Fruit fly (Drosophila melanogaster) whole organism, embryonic: ENCODE measurements around the gene CG10694.
A peak's percentile ranks its signal among the peaks of the same experiment; 100 is the strongest.

ENCODE experiments used
- Atf6 ChIP-seq: fragments of 200-800 bp; sonication (Bioruptor generic); IDR thresholded peaks from 2 replicates; pipeline ENCODE4 v1.3.6; 2022; ENCODE audit warnings: missing biosample characterization, missing genetic modification characterization
- CG10321 ChIP-seq: fragments of 200-800 bp; sonication (Bioruptor generic); IDR thresholded peaks from 2 replicates; pipeline ENCODE4 v1.3.6; 2022; ENCODE audit warnings: missing biosample characterization, missing genetic modification characterization
- CG11247 ChIP-seq: fragments of 200-800 bp; sonication (Bioruptor generic); IDR thresholded peaks from 2 replicates; pipeline ENCODE4 v1.3.6; 2022; ENCODE audit warnings: missing biosample characterization, missing genetic modification characterization
- CG11398 ChIP-seq: fragments of 200-800 bp; sonication (Bioruptor generic); optimal IDR thresholded peaks from 2 replicates; lab custom pipeline; 2016; ENCODE audit warnings: missing biosample characterization, missing genetic modification characterization
- CG12104 ChIP-seq: fragments of 200-800 bp; sonication (Bioruptor generic); optimal IDR thresholded peaks from 3 replicates; lab custom pipeline; 2016; ENCODE audit warnings: missing biosample characterization, missing genetic modification characterization
- CG12219 ChIP-seq: fragments of 200-800 bp; sonication (Bioruptor generic); optimal IDR thresholded peaks from 3 replicates; lab custom pipeline; 2018; ENCODE audit warnings: missing biosample characterization, mild to moderate bottlenecking, missing genetic modification characterization
- CG1233 ChIP-seq: fragments of 200-800 bp; sonication (Bioruptor generic); optimal IDR thresholded peaks from 4 replicates; lab custom pipeline; 2018; ENCODE audit warnings: missing biosample characterization, mild to moderate bottlenecking, missing genetic modification characterization
- CG13296 ChIP-seq: fragments of 200-800 bp; sonication (Bioruptor generic); optimal IDR thresholded peaks from 3 replicates; lab custom pipeline; 2018; ENCODE audit warnings: missing biosample characterization, mild to moderate bottlenecking, missing genetic modification characterization
- CG13894 ChIP-seq: fragments of 200-800 bp; sonication (Bioruptor generic); optimal IDR thresholded peaks from 3 replicates; lab custom pipeline; 2018; ENCODE audit warnings: missing biosample characterization, mild to moderate bottlenecking, missing genetic modification characterization, moderate library complexity
- CG15011 ChIP-seq: fragments of 200-800 bp; sonication (Bioruptor generic); optimal IDR thresholded peaks from 3 replicates; lab custom pipeline; 2018; ENCODE audit warnings: missing biosample characterization, mild to moderate bottlenecking, missing genetic modification characterization
- CG16779 ChIP-seq: fragments of 200-800 bp; sonication (Bioruptor generic); IDR thresholded peaks from 2 replicates; pipeline ENCODE4 v1.3.6; 2022; ENCODE audit warnings: missing biosample characterization, missing genetic modification characterization
- CG18619 ChIP-seq: fragments of 200-800 bp; sonication (Bioruptor generic); optimal IDR thresholded peaks from 3 replicates; lab custom pipeline; 2017; ENCODE audit warnings: missing biosample characterization, mild to moderate bottlenecking, missing genetic modification characterization
- CG2129 ChIP-seq: fragments of 200-800 bp; sonication (Bioruptor generic); IDR thresholded peaks from 2 replicates; pipeline ENCODE4 v1.3.6; 2022; ENCODE audit warnings: missing biosample characterization, missing genetic modification characterization; ENCODE audit not compliant: partially characterized antibody
- CG32767 ChIP-seq: fragments of 200-800 bp; sonication (Bioruptor generic); IDR thresholded peaks from 2 replicates; pipeline ENCODE4 v1.3.6; 2022; ENCODE audit warnings: missing biosample characterization, missing genetic modification characterization
- CG4730 ChIP-seq: fragments of 200-800 bp; sonication (Bioruptor generic); IDR thresholded peaks from 2 replicates; pipeline ENCODE4 v1.3.6; 2022; ENCODE audit warnings: missing biosample characterization, missing genetic modification characterization
- CG6683 ChIP-seq: fragments of 200-800 bp; sonication (Bioruptor generic); optimal IDR thresholded peaks from 2 replicates; lab custom pipeline; 2017; ENCODE audit warnings: missing biosample characterization, mild to moderate bottlenecking, missing genetic modification characterization, missing genetic modification reagents
- CG7745 ChIP-seq: fragments of 200-800 bp; sonication (Bioruptor generic); optimal IDR thresholded peaks from 2 replicates; lab custom pipeline; 2018; ENCODE audit warnings: missing biosample characterization, mild to moderate bottlenecking, missing genetic modification characterization, moderate library complexity
- CG7839 ChIP-seq: fragments of 200-800 bp; sonication (Bioruptor generic); optimal IDR thresholded peaks from 3 replicates; lab custom pipeline; 2018; ENCODE audit warnings: missing biosample characterization, mild to moderate bottlenecking, missing genetic modification characterization, moderate library complexity
- CG8478 ChIP-seq: fragments of >200 bp; optimal IDR thresholded peaks from 2 replicates; lab custom pipeline; 2018
- CG9876 ChIP-seq: fragments of 200-800 bp; sonication (Bioruptor generic); optimal IDR thresholded peaks from 2 replicates; lab custom pipeline; 2016; ENCODE audit warnings: missing biosample characterization, missing genetic modification characterization
- D19B ChIP-seq: fragments of 200-800 bp; sonication (Bioruptor generic); optimal IDR thresholded peaks from 2 replicates; lab custom pipeline; 2017; ENCODE audit warnings: missing biosample characterization, mild to moderate bottlenecking, missing genetic modification characterization
- Hmr ChIP-seq: fragments of 200-800 bp; sonication (Bioruptor generic); optimal IDR thresholded peaks from 3 replicates; lab custom pipeline; 2017; ENCODE audit warnings: mild to moderate bottlenecking, missing biosample characterization, missing genetic modification reagents, missing genetic modification characterization
- Lhr ChIP-seq: fragments of 200-800 bp; sonication (Bioruptor generic); optimal IDR thresholded peaks from 3 replicates; lab custom pipeline; 2017; ENCODE audit warnings: mild to moderate bottlenecking, missing biosample characterization, missing genetic modification reagents, missing genetic modification characterization
- Max ChIP-seq: fragments of 200-800 bp; sonication (Bioruptor generic); optimal IDR thresholded peaks from 2 replicates; lab custom pipeline; 2016; ENCODE audit warnings: missing biosample characterization, mild to moderate bottlenecking, missing genetic modification characterization
- Meics ChIP-seq: fragments of 200-800 bp; sonication (Bioruptor generic); optimal IDR thresholded peaks from 2 replicates; lab custom pipeline; 2017; ENCODE audit warnings: missing biosample characterization, mild to moderate bottlenecking, missing genetic modification characterization
- Nf-YA ChIP-seq: fragments of 200-800 bp; sonication (Bioruptor generic); IDR thresholded peaks from 2 replicates; pipeline ENCODE4 v1.3.6; 2022; ENCODE audit warnings: missing biosample characterization, missing genetic modification characterization
- Ravus ChIP-seq: fragments of 200-800 bp; sonication (Bioruptor generic); IDR thresholded peaks from 2 replicates; pipeline ENCODE4 v1.3.6; 2022; ENCODE audit warnings: missing biosample characterization, missing genetic modification characterization
- Sox102F ChIP-seq: fragments of 200-800 bp; sonication (Bioruptor generic); optimal IDR thresholded peaks from 2 replicates; lab custom pipeline; 2018; ENCODE audit warnings: missing biosample characterization, mild to moderate bottlenecking, missing genetic modification characterization, moderate library complexity
- Sry-β ChIP-seq: fragments of 200-800 bp; sonication (Bioruptor generic); optimal IDR thresholded peaks from 2 replicates; lab custom pipeline; 2018; ENCODE audit warnings: missing biosample characterization, mild to moderate bottlenecking, missing genetic modification characterization, moderate library complexity
- Sry-δ ChIP-seq: fragments of 200-800 bp; sonication (Bioruptor generic); optimal IDR thresholded peaks from 2 replicates; lab custom pipeline; 2016; ENCODE audit warnings: missing biosample characterization, missing genetic modification characterization
- bab2 ChIP-seq: fragments of 200-800 bp; sonication (Bioruptor generic); optimal IDR thresholded peaks from 2 replicates; lab custom pipeline; 2016; ENCODE audit warnings: missing biosample characterization, missing genetic modification characterization
- bcd ChIP-seq: fragments of 200-800 bp; sonication (Bioruptor generic); optimal IDR thresholded peaks from 2 replicates; lab custom pipeline; 2017; ENCODE audit warnings: missing biosample characterization, mild to moderate bottlenecking, missing genetic modification characterization
- bsh ChIP-seq, 2 experiments: fragments of 200-800 bp; sonication (Bioruptor generic); optimal IDR thresholded peaks; 2 replicates each; lab custom pipeline; 2017 to 2018; ENCODE audit warnings: mild to moderate bottlenecking in 2 of 2, missing biosample characterization in 2 of 2, missing genetic modification characterization in 2 of 2, moderate library complexity in 1 of 2
- btn ChIP-seq: fragments of 200-800 bp; sonication (Bioruptor generic); optimal IDR thresholded peaks from 2 replicates; lab custom pipeline; 2016; ENCODE audit warnings: missing biosample characterization, missing genetic modification characterization
- cas ChIP-seq: fragments of 200-800 bp; sonication (Bioruptor generic); IDR thresholded peaks from 2 replicates; pipeline ENCODE4 v1.3.6; 2022; ENCODE audit warnings: missing biosample characterization, missing genetic modification characterization
- corto ChIP-seq: fragments of 200-800 bp; sonication (Bioruptor generic); optimal IDR thresholded peaks from 2 replicates; lab custom pipeline; 2016; ENCODE audit warnings: missing biosample characterization, mild to moderate bottlenecking, missing genetic modification characterization, moderate library complexity
- dmrt99B ChIP-seq: fragments of 200-800 bp; sonication (Bioruptor generic); optimal IDR thresholded peaks from 2 replicates; lab custom pipeline; 2018; ENCODE audit warnings: missing biosample characterization, mild to moderate bottlenecking, missing genetic modification characterization, moderate library complexity
- exex ChIP-seq: fragments of 200-800 bp; sonication (Bioruptor generic); optimal IDR thresholded peaks from 4 replicates; lab custom pipeline; 2018; ENCODE audit warnings: missing biosample characterization, mild to moderate bottlenecking, missing genetic modification characterization, moderate library complexity
- jumu ChIP-seq: fragments of 200-800 bp; sonication (Bioruptor generic); optimal IDR thresholded peaks from 3 replicates; lab custom pipeline; 2016; ENCODE audit warnings: missing biosample characterization, missing genetic modification characterization
- maf-S ChIP-seq: fragments of 200-800 bp; sonication (Bioruptor generic); optimal IDR thresholded peaks from 2 replicates; lab custom pipeline; 2016; ENCODE audit warnings: missing biosample characterization, missing genetic modification characterization
- mld ChIP-seq: fragments of 200-800 bp; sonication (Bioruptor generic); IDR thresholded peaks from 3 replicates; pipeline ENCODE4 v1.3.6; 2022; ENCODE audit warnings: missing biosample characterization, missing genetic modification characterization; ENCODE audit not compliant: partially characterized antibody
- odd ChIP-seq: fragments of 200-800 bp; sonication (Bioruptor generic); optimal IDR thresholded peaks from 2 replicates; lab custom pipeline; 2017; ENCODE audit warnings: missing biosample characterization, mild to moderate bottlenecking, missing genetic modification characterization
- org-1 ChIP-seq: fragments of 200-800 bp; sonication (Bioruptor generic); optimal IDR thresholded peaks from 2 replicates; lab custom pipeline; 2017; ENCODE audit warnings: missing biosample characterization, missing genetic modification characterization
- pb ChIP-seq: fragments of 200-800 bp; sonication (Bioruptor generic); optimal IDR thresholded peaks from 3 replicates; lab custom pipeline; 2016; ENCODE audit warnings: missing biosample characterization, missing genetic modification characterization
- pnt ChIP-seq: fragments of 200-800 bp; sonication (Bioruptor generic); optimal IDR thresholded peaks from 3 replicates; lab custom pipeline; 2016; ENCODE audit warnings: missing biosample characterization, missing genetic modification characterization
- pros ChIP-seq: fragments of 200-800 bp; sonication (Bioruptor generic); optimal IDR thresholded peaks from 3 replicates; lab custom pipeline; 2019; ENCODE audit warnings: missing biosample characterization, mild to moderate bottlenecking, missing genetic modification characterization, moderate library complexity
- rib ChIP-seq: fragments of 200-800 bp; sonication (Bioruptor generic); IDR thresholded peaks from 2 replicates; pipeline ENCODE4 v1.3.6; 2022; ENCODE audit warnings: missing biosample characterization, missing genetic modification characterization
- ro ChIP-seq: fragments of 200-800 bp; sonication (Bioruptor generic); IDR thresholded peaks from 2 replicates; pipeline ENCODE4 v1.3.6; 2022; ENCODE audit warnings: missing biosample characterization, missing genetic modification characterization
- stc ChIP-seq: fragments of 200-800 bp; sonication (Bioruptor generic); IDR thresholded peaks from 2 replicates; pipeline ENCODE4 v1.3.6; 2022; ENCODE audit warnings: missing biosample characterization, missing genetic modification characterization
- usp ChIP-seq: fragments of >200 bp; optimal IDR thresholded peaks from 2 replicates; lab custom pipeline; 2017; ENCODE audit warnings: missing biosample characterization, missing genetic modification characterization
- yki ChIP-seq: fragments of >200 bp; optimal IDR thresholded peaks from 3 replicates; lab custom pipeline; 2018

Gene CG10694

dm6 chr3R:24108902-24109389 is 1.8 kb downstream of the CG10694 start, which contains the start of the genes eIF4EHP and CG18428 (continued):
- TF ChIP-seq CG16779 (no peak), CG6683 (peak; percentile 96), odd (GFP tag; lab: Kevin White, UChicago) (peak; percentile 99), btn (GFP tag; lab: Kevin White, UChicago) (peak; percentile 62), org-1 (GFP tag; lab: Kevin White, UChicago) (peak; percentile 96), Nf-YA (GFP tag; lab: Robert Waterston, UW) (no peak; the same call in 1 of the 2 replicates), CG13894 (tag; lab: Kevin White, UChicago) (peak; percentile 99), CG9876 (GFP tag; lab: Kevin White, UChicago) (peak; percentile 73), CG12219 (peak; percentile 97), Atf6 (GFP tag; lab: Robert Waterston, UW) (no peak), bab2 (GFP tag; lab: Kevin White, UChicago) (peak; percentile 85), bcd (GFP tag; lab: Kevin White, UChicago) (peak; percentile 100), corto (peak; percentile 82), stc (no peak), yki (no peak), pnt (GFP tag; lab: Kevin White, UChicago) (peak; percentile 71), cas (GFP tag; lab: Robert Waterston, UW) (no peak), mld (no peak), Lhr (GFP tag; lab: Kevin White, UChicago) (peak; percentile 95), ro (GFP tag; lab: Robert Waterston, UW) (no peak), CG13296 (GFP tag; lab: Kevin White, UChicago) (peak; percentile 100), Sry-δ (peak; percentile 47), CG2129 (GFP tag; lab: Robert Waterston, UW) (no peak), pros (peak; percentile 81), CG11247 (GFP tag; lab: Robert Waterston, UW) (no peak), CG10321 (GFP tag; lab: Robert Waterston, UW) (0 out of 2 replicates have a peak, but pooled peaks have one; percentile 87), maf-S (GFP tag; lab: Kevin White, UChicago) (peak; percentile 83), CG11398 (GFP tag; lab: Kevin White, UChicago) (peak; percentile 79), Sry-β (peak; percentile 75), bsh (GFP tag; optimal IDR thresholded peaks at IDR 0.05; lab: Kevin White, UChicago) (peak; percentile 97 to 99), CG7745 (tag; lab: Kevin White, UChicago) (peak; percentile 86), CG15011 (GFP tag; lab: Kevin White, UChicago) (peak; percentile 99), Hmr (GFP tag; lab: Kevin White, UChicago) (peak; percentile 99), dmrt99B (peak; percentile 99), exex (tag; lab: Kevin White, UChicago) (peak; percentile 98), rib (GFP tag; lab: Robert Waterston, UW) (no peak), CG12104 (GFP tag; lab: Kevin White, UChicago) (peak; percentile 99), CG8478 (lab: Kevin White, UChicago) (no peak), CG18619 (GFP tag; lab: Kevin White, UChicago) (peak; percentile 99), jumu (peak; percentile 78), D19B (peak; percentile 99), CG7839 (tag; lab: Kevin White, UChicago) (peak; percentile 100), Sox102F (GFP tag; lab: Kevin White, UChicago) (peak; percentile 99), Max (GFP tag; lab: Kevin White, UChicago) (peak; percentile 97), CG4730 (GFP tag; lab: Robert Waterston, UW) (no peak), usp (GFP tag; lab: Kevin White, UChicago) (no peak), Meics (GFP tag; lab: Kevin White, UChicago) (peak; percentile 99), CG32767 (GFP tag; lab: Robert Waterston, UW) (no peak), CG1233 (peak; percentile 99), pb (peak; percentile 76), Ravus (no peak; the same call in none of the 2 replicates)
